Worm (Caenorhabditis elegans) whole organism, L2 larva: ENCODE data around the gene bmk-1.

ENCODE experiments used
- C34F6.9 ChIP-seq: fragments of 150-350 bp; optimal IDR thresholded peaks from 2 replicates; lab custom pipeline; 2014; ENCODE audit warnings: missing biosample characterization, missing genetic modification characterization
- F13H6.1 ChIP-seq: sonication (generic microtip); optimal IDR thresholded peaks from 2 replicates; lab custom pipeline; 2016; ENCODE audit warnings: missing genetic modification characterization, missing compliant biosample characterization
- R02D3.7 ChIP-seq: fragments of 150-350 bp; optimal IDR thresholded peaks from 2 replicates; lab custom pipeline; 2014; ENCODE audit warnings: missing biosample characterization, missing genetic modification characterization
- Y55F3AM.14 ChIP-seq: fragments of 200-800 bp; sonication (Bioruptor generic); optimal IDR thresholded peaks from 2 replicates; lab custom pipeline; 2018; ENCODE audit warnings: mild to moderate bottlenecking, missing genetic modification characterization, missing compliant biosample characterization
- alr-1 ChIP-seq: fragments of 150-350 bp; optimal IDR thresholded peaks from 2 replicates; lab custom pipeline; 2014; ENCODE audit warnings: missing biosample characterization, missing genetic modification characterization
- aly-2 ChIP-seq: fragments of 150-350 bp; optimal IDR thresholded peaks from 2 replicates; lab custom pipeline; 2014; ENCODE audit warnings: missing biosample characterization, missing genetic modification characterization
- ama-1 ChIP-seq: fragments of 150-350 bp; optimal IDR thresholded peaks from 2 replicates; lab custom pipeline; 2018; ENCODE audit warnings: inconsistent platforms
- blmp-1 ChIP-seq: sonication (generic microtip); optimal IDR thresholded peaks from 2 replicates; lab custom pipeline; 2017; ENCODE audit warnings: missing genetic modification characterization, mild to moderate bottlenecking, missing compliant biosample characterization, antibody characterized with exemption, moderate library complexity; ENCODE audit not compliant: insufficient read depth
- ceh-16 ChIP-seq: fragments of 150-350 bp; optimal IDR thresholded peaks from 2 replicates; lab custom pipeline; 2014; ENCODE audit warnings: missing biosample characterization, missing genetic modification characterization
- ceh-82 ChIP-seq: fragments of 150-350 bp; optimal IDR thresholded peaks from 2 replicates; lab custom pipeline; 2014; ENCODE audit warnings: missing biosample characterization, missing genetic modification characterization
- crh-2 ChIP-seq: sonication (generic microtip); optimal IDR thresholded peaks from 2 replicates; lab custom pipeline; 2017; ENCODE audit warnings: missing biosample characterization, missing genetic modification characterization
- elt-1 ChIP-seq: fragments of 150-350 bp; optimal IDR thresholded peaks from 2 replicates; lab custom pipeline; 2014; ENCODE audit warnings: missing biosample characterization, missing genetic modification characterization
- elt-3 ChIP-seq: sonication (generic microtip); optimal IDR thresholded peaks from 2 replicates; lab custom pipeline; 2017; ENCODE audit warnings: missing biosample characterization, missing genetic modification characterization
- gmeb-1 ChIP-seq: fragments of 150-350 bp; optimal IDR thresholded peaks from 2 replicates; lab custom pipeline; 2014; ENCODE audit warnings: missing biosample characterization, missing genetic modification characterization
- lin-11 ChIP-seq: fragments of 150-350 bp; sonication (generic microtip); optimal IDR thresholded peaks from 2 replicates; lab custom pipeline; 2014; ENCODE audit warnings: missing biosample characterization, missing genetic modification characterization, inconsistent platforms, mixed read lengths
- lin-13 ChIP-seq: fragments of 150-350 bp; optimal IDR thresholded peaks from 2 replicates; lab custom pipeline; 2014; ENCODE audit warnings: missing biosample characterization, missing genetic modification reagents, missing genetic modification characterization
- lin-39 ChIP-seq: fragments of 150-350 bp; optimal IDR thresholded peaks from 2 replicates; lab custom pipeline; 2014; ENCODE audit warnings: missing biosample characterization, missing genetic modification reagents, missing genetic modification characterization
- lsy-2 ChIP-seq, 2 experiments: fragments of 150-350 bp in 1 of 2; sonication (generic microtip) in 1 of 2; optimal IDR thresholded peaks; 2 replicates each; lab custom pipeline; 2014 to 2017; ENCODE audit warnings: missing biosample characterization in 2 of 2, missing genetic modification characterization in 2 of 2
- mab-5 ChIP-seq: fragments of 150-350 bp; optimal IDR thresholded peaks from 2 replicates; lab custom pipeline; 2014; ENCODE audit warnings: missing biosample characterization, missing genetic modification characterization
- mbf-1 ChIP-seq: sonication (generic microtip); optimal IDR thresholded peaks from 2 replicates; lab custom pipeline; 2017; ENCODE audit warnings: missing biosample characterization, missing genetic modification characterization
- nhr-10 ChIP-seq: sonication (generic microtip); optimal IDR thresholded peaks from 2 replicates; lab custom pipeline; 2017; ENCODE audit warnings: missing biosample characterization, missing genetic modification characterization
- nhr-11 ChIP-seq: fragments of 150-350 bp; optimal IDR thresholded peaks from 2 replicates; lab custom pipeline; 2014; ENCODE audit warnings: missing biosample characterization, missing genetic modification characterization
- nhr-12 ChIP-seq: fragments of 150-350 bp; optimal IDR thresholded peaks from 2 replicates; lab custom pipeline; 2014; ENCODE audit warnings: missing biosample characterization, missing genetic modification characterization
- nhr-129 ChIP-seq: fragments of 150-350 bp; optimal IDR thresholded peaks from 2 replicates; lab custom pipeline; 2014; ENCODE audit warnings: missing biosample characterization, missing genetic modification characterization
- nhr-21 ChIP-seq: fragments of 150-350 bp; optimal IDR thresholded peaks from 2 replicates; lab custom pipeline; 2014; ENCODE audit warnings: missing biosample characterization, missing genetic modification characterization
- nhr-23 ChIP-seq: fragments of 150-350 bp; optimal IDR thresholded peaks from 2 replicates; lab custom pipeline; 2014; ENCODE audit warnings: missing biosample characterization, missing genetic modification reagents, missing genetic modification characterization
- nhr-237 ChIP-seq: fragments of 150-350 bp; optimal IDR thresholded peaks from 2 replicates; lab custom pipeline; 2014; ENCODE audit warnings: missing biosample characterization, missing genetic modification characterization
- nhr-25 ChIP-seq: fragments of 150-350 bp; sonication (generic microtip); optimal IDR thresholded peaks from 3 replicates; lab custom pipeline; 2014; ENCODE audit warnings: missing biosample characterization, missing genetic modification characterization
- nhr-6 ChIP-seq: fragments of 150-350 bp; optimal IDR thresholded peaks from 2 replicates; lab custom pipeline; 2014; ENCODE audit warnings: missing biosample characterization, missing genetic modification characterization
- nhr-77 ChIP-seq: fragments of 150-350 bp; optimal IDR thresholded peaks from 2 replicates; lab custom pipeline; 2014; ENCODE audit warnings: missing biosample characterization, missing genetic modification characterization
- sem-4 ChIP-seq: fragments of 150-350 bp; optimal IDR thresholded peaks from 2 replicates; lab custom pipeline; 2014; ENCODE audit warnings: missing biosample characterization, missing genetic modification reagents, missing genetic modification characterization
- skn-1 ChIP-seq: sonication (generic microtip); optimal IDR thresholded peaks from 2 replicates; lab custom pipeline; 2017; ENCODE audit warnings: missing biosample characterization, missing genetic modification characterization
- sma-3 ChIP-seq: sonication (generic microtip); optimal IDR thresholded peaks from 2 replicates; lab custom pipeline; 2016; ENCODE audit warnings: missing genetic modification reagents, missing genetic modification characterization, missing compliant biosample characterization
- sma-9 ChIP-seq, 2 experiments: fragments of 150-350 bp in 1 of 2; sonication (generic microtip) in 1 of 2; optimal IDR thresholded peaks; 2 replicates each; lab custom pipeline; 2014 to 2016; ENCODE audit warnings: missing genetic modification characterization in 2 of 2, mild to moderate bottlenecking in 1 of 2, missing biosample characterization in 1 of 2, missing compliant biosample characterization in 1 of 2, missing genetic modification reagents in 1 of 2, moderate library complexity in 1 of 2
- snpc-4 ChIP-seq: fragments of 150-350 bp; optimal IDR thresholded peaks from 2 replicates; lab custom pipeline; 2014; ENCODE audit warnings: missing biosample characterization, missing genetic modification characterization
- unc-39 ChIP-seq: fragments of 150-350 bp; optimal IDR thresholded peaks from 2 replicates; lab custom pipeline; 2014; ENCODE audit warnings: missing biosample characterization, missing genetic modification characterization
- unc-55 ChIP-seq: fragments of 150-350 bp; sonication (generic microtip); optimal IDR thresholded peaks from 3 replicates; lab custom pipeline; 2014; ENCODE audit warnings: missing biosample characterization, missing genetic modification reagents, missing genetic modification characterization
- zag-1 ChIP-seq: fragments of 150-350 bp; optimal IDR thresholded peaks from 2 replicates; lab custom pipeline; 2014; ENCODE audit warnings: missing biosample characterization, missing genetic modification characterization
- ztf-1 ChIP-seq: fragments of 200-800 bp; sonication (Bioruptor generic); conservative IDR thresholded peaks from 2 replicates; pipeline ENCODE4 v1.3.6; 2022; ENCODE audit warnings: missing genetic modification characterization, missing compliant biosample characterization
- ztf-11 ChIP-seq: sonication (generic microtip); optimal IDR thresholded peaks from 2 replicates; lab custom pipeline; 2017; ENCODE audit warnings: missing biosample characterization, missing genetic modification characterization
- ztf-4 ChIP-seq: fragments of 150-350 bp; optimal IDR thresholded peaks from 2 replicates; lab custom pipeline; 2014; ENCODE audit warnings: missing biosample characterization, missing genetic modification characterization

bmk-1 gene

DNA sequence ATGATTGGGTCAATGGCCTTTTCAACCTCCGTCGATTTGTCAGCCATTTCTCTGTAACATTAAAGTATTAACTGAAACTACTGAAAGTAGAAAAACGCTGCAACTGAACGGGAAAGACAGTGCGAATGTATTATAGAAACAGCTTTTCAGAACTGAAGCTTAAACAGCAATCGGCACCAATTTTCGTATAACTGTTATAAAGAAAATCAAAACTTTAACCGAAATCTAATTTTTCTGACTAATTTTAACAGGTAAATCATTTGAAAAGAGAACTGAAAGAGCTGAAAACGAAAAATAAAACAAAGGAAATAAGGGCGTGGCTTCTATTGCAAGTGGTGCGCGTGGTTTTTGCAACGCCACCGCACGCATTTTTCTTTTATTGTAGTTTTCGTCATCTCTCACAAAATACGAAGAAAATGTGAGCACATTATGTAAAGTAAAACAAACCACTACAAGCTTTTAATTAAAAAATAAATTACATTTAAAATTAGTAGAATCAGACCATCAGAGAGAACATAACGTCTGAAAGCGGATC, 31.8 kb downstream of the bmk-1 start, which contains the start of gene rrsr-1 (continued):
- no peak for TF ChIP-seq mbf-1 (tag; lab: Kevin White, UChicago)
- TF ChIP-seq C34F6.9 (tag; lab: Kevin White, UChicago) = peak; percentile 56
- no peak for TF ChIP-seq nhr-21 (tag; lab: Kevin White, UChicago)
- TF ChIP-seq ceh-16 (tag; lab: Kevin White, UChicago) = no peak
- TF ChIP-seq ama-1 (lab: Kevin White, UChicago) = no peak

DNA sequence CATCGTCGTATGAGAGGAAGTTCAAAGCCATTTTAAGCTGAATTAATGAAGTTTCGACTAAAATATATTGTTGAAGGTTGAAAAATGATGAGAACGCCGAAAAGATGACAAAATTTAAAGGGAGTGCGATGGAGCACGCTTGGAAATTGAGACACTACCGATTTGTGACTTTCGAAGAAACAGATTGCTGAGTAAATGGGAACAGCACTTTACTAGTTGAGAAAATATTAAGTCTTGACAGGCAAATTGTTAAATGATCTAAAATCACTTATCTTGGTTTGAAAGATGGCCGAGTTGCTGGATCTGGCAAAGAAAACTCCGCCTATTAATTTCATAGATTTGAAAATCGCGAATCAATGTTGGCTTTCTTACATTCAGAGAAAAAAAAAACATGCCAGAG, 33.5 kb downstream of the bmk-1 start, which contains the start of gene rpoa-12:
Gene rpoa-12, minus strand, starts transcription at position 37 of the 400 bp plus-strand sequence.
- TF ChIP-seq nhr-6 (no peak), Y55F3AM.14 (GFP tag; lab: Kevin White, UChicago) (no peak), R02D3.7 (tag; lab: Kevin White, UChicago) (no peak), ceh-16 (tag; lab: Kevin White, UChicago) (no peak), blmp-1 (tag; lab: Kevin White, UChicago) (no peak), gmeb-1 (tag; lab: Kevin White, UChicago) (no peak), nhr-129 (tag; lab: Kevin White, UChicago) (peak; percentile 59), unc-39 (tag; lab: Kevin White, UChicago) (no peak), elt-1 (tag; lab: Kevin White, UChicago) (no peak), lin-39 (no peak), ceh-82 (tag; lab: Kevin White, UChicago) (no peak), nhr-77 (tag; lab: Kevin White, UChicago) (no peak), ama-1 (lab: Kevin White, UChicago) (no peak), lsy-2 (tag; optimal IDR thresholded peaks at IDR 0.05; lab: Kevin White, UChicago) (peak in 1 of 2 experiments; percentile 44), skn-1 (tag; lab: Kevin White, UChicago) (peak; percentile 84), snpc-4 (tag; lab: Kevin White, UChicago) (no peak), crh-2 (peak; percentile 40), elt-3 (no peak), aly-2 (tag; lab: Kevin White, UChicago) (no peak), ztf-4 (no peak), C34F6.9 (tag; lab: Kevin White, UChicago) (peak; percentile 68), alr-1 (tag; lab: Kevin White, UChicago) (no peak), F13H6.1 (tag; lab: Kevin White, UChicago) (peak; percentile 5), lin-11 (no peak), ztf-1 (GFP tag; lab: Robert Waterston, UW) (no peak), mbf-1 (tag; lab: Kevin White, UChicago) (no peak), nhr-25 (tag; lab: Kevin White, UChicago) (no peak), ztf-11 (no peak), nhr-12 (tag; lab: Kevin White, UChicago) (no peak), unc-55 (GFP tag; lab: Kevin White, UChicago) (peak; percentile 58), nhr-23 (tag; lab: Kevin White, UChicago) (no peak), sma-3 (GFP tag; lab: Kevin White, UChicago) (peak; percentile 30), nhr-10 (tag; lab: Kevin White, UChicago) (no peak), sma-9 (GFP tag; optimal IDR thresholded peaks at IDR 0.05; lab: Kevin White, UChicago) (peak; percentile 43), sma-9 (tag; optimal IDR thresholded peaks at IDR 0.05; lab: Kevin White, UChicago) (no peak), nhr-237 (tag; lab: Kevin White, UChicago) (no peak), sem-4 (tag; lab: Kevin White, UChicago) (no peak)
- TF ChIP-seq, all 48 proteins: peak for 9

DNA sequence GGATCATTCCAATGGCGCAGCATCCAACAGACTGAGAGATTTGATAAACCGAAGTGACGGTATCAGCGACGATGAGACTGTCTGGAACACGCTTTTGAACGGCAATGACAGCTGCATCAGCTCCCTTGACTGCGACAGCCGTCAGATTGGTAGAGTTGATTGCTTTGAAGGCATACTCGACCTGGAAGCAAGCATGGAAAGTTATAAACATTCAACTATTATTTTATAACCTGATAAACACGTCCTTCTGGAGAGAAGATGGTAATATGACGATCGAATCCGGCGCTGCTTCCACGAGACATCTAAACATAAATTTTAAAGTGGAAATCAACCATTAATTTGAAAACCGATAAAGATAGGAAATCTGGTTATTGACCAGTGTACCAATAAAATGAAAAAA, 34.5 kb downstream of the bmk-1 start, which contains the start of gene pas-1:
Gene pas-1, minus strand, starts transcription at position 302 of the 400 bp plus-strand sequence.
- TF ChIP-seq ceh-82 (tag; lab: Kevin White, UChicago) = no peak
- no peak for TF ChIP-seq mab-5 (tag; lab: Kevin White, UChicago)
- TF ChIP-seq snpc-4 (tag; lab: Kevin White, UChicago) = no peak
- TF ChIP-seq aly-2 (tag; lab: Kevin White, UChicago) = no peak
- TF ChIP-seq mbf-1 (tag; lab: Kevin White, UChicago) = no peak
- TF ChIP-seq lin-13 (GFP tag; lab: Kevin White, UChicago) = no peak
- TF ChIP-seq nhr-12 (tag; lab: Kevin White, UChicago) = no peak
- no peak for TF ChIP-seq ceh-16 (tag; lab: Kevin White, UChicago)
- no peak for TF ChIP-seq nhr-11 (tag; lab: Kevin White, UChicago)
- no peak for TF ChIP-seq zag-1 (tag; lab: Kevin White, UChicago)
